Fruit fly (Drosophila melanogaster) whole organism, adult: ENCODE data around the gene CG33299.

Experiments used
- CG11617 ChIP-seq: fragments of 200-800 bp; sonication (Bioruptor generic); optimal IDR thresholded peaks from 2 replicates; lab custom pipeline; 2017; ENCODE audit warnings: mild to moderate bottlenecking, missing biosample characterization, missing genetic modification reagents, missing genetic modification characterization
- CG33017 ChIP-seq: fragments of 200-800 bp; sonication (Bioruptor generic); optimal IDR thresholded peaks from 2 replicates; lab custom pipeline; 2018; ENCODE audit warnings: missing biosample characterization, mild to moderate bottlenecking, missing genetic modification characterization, moderate library complexity
- CG7045 ChIP-seq: fragments of 200-800 bp; sonication (Bioruptor generic); optimal IDR thresholded peaks from 2 replicates; lab custom pipeline; 2017; ENCODE audit warnings: missing biosample characterization, mild to moderate bottlenecking, missing genetic modification characterization
- CG7101 ChIP-seq: fragments of 200-800 bp; sonication (Bioruptor generic); optimal IDR thresholded peaks from 2 replicates; lab custom pipeline; 2018; ENCODE audit warnings: missing biosample characterization, mild to moderate bottlenecking, missing genetic modification characterization, moderate library complexity
- Clk ChIP-seq: fragments of 200-800 bp; sonication (Bioruptor generic); optimal IDR thresholded peaks from 2 replicates; lab custom pipeline; 2017; ENCODE audit warnings: missing biosample characterization, missing genetic modification characterization
- bab1 ChIP-seq: fragments of 200-800 bp; sonication (Bioruptor generic); optimal IDR thresholded peaks from 3 replicates; lab custom pipeline; 2019; ENCODE audit warnings: missing biosample characterization, mild to moderate bottlenecking, missing genetic modification characterization, moderate library complexity
- cic ChIP-seq: fragments of 200-800 bp; sonication (Bioruptor generic); optimal IDR thresholded peaks from 2 replicates; lab custom pipeline; 2017; ENCODE audit warnings: missing biosample characterization, mild to moderate bottlenecking, missing genetic modification characterization, moderate library complexity
- cnc ChIP-seq, 2 experiments: fragments of >200 bp; optimal IDR thresholded peaks; 2 replicates each; lab custom pipeline; 2017
- kay ChIP-seq: fragments of 200-800 bp; sonication (Bioruptor generic); peaks from one replicate; lab custom pipeline; 2016; ENCODE audit warnings: missing biosample characterization, missing genetic modification characterization, borderline replicate concordance
- ovo ChIP-seq: fragments of 200-800 bp; sonication (Bioruptor generic); optimal IDR thresholded peaks from 2 replicates; lab custom pipeline; 2016; ENCODE audit warnings: missing biosample characterization, missing genetic modification characterization
- pad ChIP-seq: fragments of 200-800 bp; sonication (Bioruptor generic); optimal IDR thresholded peaks from 3 replicates; lab custom pipeline; 2017; ENCODE audit warnings: missing biosample characterization, missing genetic modification characterization, mild to moderate bottlenecking, moderate library complexity, missing genetic modification reagents
- tj ChIP-seq: fragments of 200-800 bp; sonication (Bioruptor generic); optimal IDR thresholded peaks from 3 replicates; lab custom pipeline; 2017; ENCODE audit warnings: missing biosample characterization, mild to moderate bottlenecking, missing genetic modification characterization, moderate library complexity
- toe ChIP-seq: fragments of 200-800 bp; sonication (Bioruptor generic); optimal IDR thresholded peaks from 2 replicates; lab custom pipeline; 2016; ENCODE audit warnings: missing biosample characterization, missing genetic modification characterization

DNA sequence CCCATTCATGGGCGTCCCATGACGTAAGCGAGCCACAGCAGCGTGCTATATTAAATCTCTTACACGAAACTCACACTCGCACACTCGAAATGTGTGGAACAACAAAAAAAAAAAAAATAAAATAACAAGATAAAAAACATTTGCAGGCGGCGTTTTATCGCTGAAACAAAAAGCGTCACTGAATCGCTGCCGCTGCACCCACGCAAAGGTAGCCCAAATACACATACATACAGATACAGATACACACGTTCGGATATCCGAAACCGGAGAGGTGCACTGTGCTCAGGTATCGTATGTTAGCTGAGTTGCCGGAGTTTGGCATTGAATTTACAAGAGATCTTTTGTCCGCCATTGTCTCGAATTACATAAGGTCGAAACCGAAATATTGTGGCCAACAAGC, 29.6 kb downstream of the CG33299 start:
- TF ChIP-seq toe (GFP tag; lab: Kevin White, UChicago) (no peak), CG33017 (tag; lab: Kevin White, UChicago) (no peak), cic (no peak), kay (GFP tag; lab: Kevin White, UChicago) (no peak), Clk (GFP tag; lab: Kevin White, UChicago) (no peak), pad (GFP tag; lab: Kevin White, UChicago) (no peak), tj (GFP tag; lab: Kevin White, UChicago) (no peak), bab1 (no peak), cnc (optimal IDR thresholded peaks at IDR 0.05; lab: Kevin White, UChicago) (no peak), CG11617 (no peak), CG7101 (tag; lab: Kevin White, UChicago) (no peak), CG7045 (no peak), ovo (GFP tag; lab: Kevin White, UChicago) (no peak)
